Worm (Caenorhabditis elegans): ENCODE results near the gene htz-1.

ce11 chrIV:4422029-4422428 lies 24.0 kb upstream of the htz-1 start, which contains the start of gene clec-175:
- TF ChIP-seq ham-2 (GFP tag; optimal IDR thresholded peaks at IDR 0.05) = no peak
- TF ChIP-seq mep-1 (tag; optimal IDR thresholded peaks at IDR 0.05) = no peak
- TF ChIP-seq lin-13 (tag; optimal IDR thresholded peaks at IDR 0.05) = no peak
- no peak for TF ChIP-seq M03D4.4 (tag; optimal IDR thresholded peaks at IDR 0.05)
- TF ChIP-seq unc-62 (GFP tag; optimal IDR thresholded peaks at IDR 0.05) = no peak
- no peak for TF ChIP-seq nhr-28 (tag; optimal IDR thresholded peaks at IDR 0.05)
- no peak for TF ChIP-seq unc-39 (tag; optimal IDR thresholded peaks at IDR 0.05)
- TF ChIP-seq nhr-2 (tag; optimal IDR thresholded peaks at IDR 0.05) = no peak
- no peak for TF ChIP-seq snpc-4 (tag; optimal IDR thresholded peaks at IDR 0.05)
- no peak for TF ChIP-seq mab-5 (tag; optimal IDR thresholded peaks at IDR 0.05)

All from whole organism, mixed stage, embryonic.